Worm (Caenorhabditis elegans): ENCODE results near the gene fbxb-10.

DNA sequence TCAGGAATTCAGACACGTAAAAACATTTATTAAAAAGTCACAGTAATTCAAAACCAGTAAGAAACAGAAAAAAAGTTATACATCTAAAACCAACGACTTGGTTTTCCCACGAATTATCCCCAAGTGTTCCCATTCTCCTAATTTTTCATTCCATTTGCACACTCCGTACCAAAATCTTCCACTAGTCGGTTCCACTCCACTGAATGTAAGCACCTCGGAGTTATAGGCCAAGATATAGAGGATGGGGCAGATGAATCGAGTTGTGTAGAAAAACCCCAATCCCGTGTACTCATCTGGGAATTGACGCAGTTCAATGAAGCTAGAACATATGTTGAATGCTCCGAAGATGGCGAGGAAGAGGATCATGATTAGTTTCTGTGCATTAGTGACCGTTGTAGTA is 31.0 kb downstream of the fbxb-10 start:
- TF ChIP-seq nhr-12 (tag; optimal IDR thresholded peaks at IDR 0.05) (no peak), nhr-237 (tag; optimal IDR thresholded peaks at IDR 0.05) (no peak), fkh-4 (tag; optimal IDR thresholded peaks at IDR 0.05; ENCODE audit: borderline replicate concordance) (no peak), sptf-1 (tag; optimal IDR thresholded peaks at IDR 0.05) (no peak), mdl-1 (tag; optimal IDR thresholded peaks at IDR 0.05) (no peak), ceh-82 (tag; optimal IDR thresholded peaks at IDR 0.05) (no peak), skn-1 (tag; optimal IDR thresholded peaks at IDR 0.05) (no peak), tbx-2 (tag; optimal IDR thresholded peaks at IDR 0.05) (no peak), aly-2 (tag; optimal IDR thresholded peaks at IDR 0.05) (no peak), fos-1 (tag; optimal IDR thresholded peaks at IDR 0.05) (no peak), fkh-10 (GFP tag; optimal IDR thresholded peaks at IDR 0.05) (no peak), zag-1 (tag; optimal IDR thresholded peaks at IDR 0.05) (no peak), pax-3 (tag; optimal IDR thresholded peaks at IDR 0.05) (no peak), ama-1 (optimal IDR thresholded peaks at IDR 0.05) (no peak)

All from whole organism, L1 larva.